Fruit fly (Drosophila melanogaster): Measurements from ENCODE around the gene Prosbeta3.
A peak's percentile ranks its signal among the peaks of the same experiment; 100 is the strongest.

The Prosbeta3 gene

dm6 chr3R:9028690-9029089 is 22.7 kb upstream of the Prosbeta3 start (continued):
- TF ChIP-seq Stat92E (GFP tag; optimal IDR thresholded peaks at IDR 0.05), result no peak

DNA sequence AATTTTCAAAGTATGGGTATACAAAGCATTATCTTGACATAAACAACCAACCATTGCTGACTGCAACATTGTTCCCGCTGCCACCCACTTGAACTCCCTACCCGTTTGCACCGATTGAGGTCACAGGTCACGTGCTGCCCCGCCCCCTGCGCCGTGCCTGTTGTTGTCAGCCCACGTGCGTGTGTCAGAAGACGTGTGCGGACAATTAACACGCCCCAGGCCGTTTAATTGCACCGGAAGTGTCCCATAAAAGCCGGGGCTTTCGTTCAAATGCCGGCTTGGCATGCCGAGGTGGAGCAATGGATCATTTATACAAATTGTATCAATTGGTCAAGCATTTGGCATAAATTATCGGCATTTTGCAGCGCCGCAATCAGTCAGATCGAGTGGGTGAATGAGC is 21.1 kb upstream of the Prosbeta3 start:
- TF ChIP-seq MBD-R2 (GFP tag; IDR thresholded peaks at IDR 0.05) (no peak), aop (GFP tag; IDR thresholded peaks at IDR 0.05) (peak; percentile 58; the same call in 1 of the 2 replicates), HLHmδ (GFP tag; optimal IDR thresholded peaks at IDR 0.05) (peak; percentile 80), prd (optimal IDR thresholded peaks at IDR 0.05) (no peak), prd (GFP tag; IDR thresholded peaks at IDR 0.05) (peak; percentile 10; the same call in 1 of the 3 replicates), CG9797 (GFP tag; optimal IDR thresholded peaks at IDR 0.05) (no peak), pros (GFP tag; optimal IDR thresholded peaks at IDR 0.05) (peak; percentile 62), Opbp (GFP tag; IDR thresholded peaks at IDR 0.05; ENCODE audit: partially characterized antibody) (no peak; the same call in 2 of the 3 replicates), Ada2b (GFP tag; IDR thresholded peaks at IDR 0.05) (no peak), CG7556 (GFP tag; optimal IDR thresholded peaks at IDR 0.05) (no peak), ase (GFP tag; IDR thresholded peaks at IDR 0.05) (no peak), CG42726 (GFP tag; IDR thresholded peaks at IDR 0.05; ENCODE audit: partially characterized antibody) (no peak), Gsc (GFP tag; IDR thresholded peaks at IDR 0.05) (no peak), gem (tag; optimal IDR thresholded peaks at IDR 0.05) (no peak), Hr51 (GFP tag; optimal IDR thresholded peaks at IDR 0.05) (no peak), abd-A (tag; optimal IDR thresholded peaks at IDR 0.05) (peak; percentile 73), CG5180 (GFP tag; optimal IDR thresholded peaks at IDR 0.05) (no peak), crol (GFP tag; IDR thresholded peaks at IDR 0.05) (peak; percentile 33; the same call in 1 of the 2 replicates), pita (GFP tag; optimal IDR thresholded peaks at IDR 0.05) (no peak), wek (GFP tag; optimal IDR thresholded peaks at IDR 0.05) (no peak), CG13775 (GFP tag; optimal IDR thresholded peaks at IDR 0.05) (no peak), kni (GFP tag; optimal IDR thresholded peaks at IDR 0.05) (peak; percentile 78), CG4360 (GFP tag; IDR thresholded peaks at IDR 0.05) (peak; percentile 36; the same call in 1 of the 2 replicates), pb (GFP tag; optimal IDR thresholded peaks at IDR 0.05) (no peak), Tbp (GFP tag; optimal IDR thresholded peaks at IDR 0.05) (no peak), crp (GFP tag; optimal IDR thresholded peaks at IDR 0.05) (no peak), ind (GFP tag; optimal IDR thresholded peaks at IDR 0.05) (no peak), CG1603 (tag; optimal IDR thresholded peaks at IDR 0.05) (no peak), CG32767 (GFP tag; IDR thresholded peaks at IDR 0.05) (no peak), B-H1 (GFP tag; IDR thresholded peaks at IDR 0.05) (no peak), knrl (GFP tag; IDR thresholded peaks at IDR 0.05; ENCODE audit: partially characterized antibody) (no peak), Xrp1 (GFP tag; IDR thresholded peaks at IDR 0.05) (no peak), ash1 (GFP tag; optimal IDR thresholded peaks at IDR 0.05) (peak; percentile 18), crc (GFP tag; optimal IDR thresholded peaks at IDR 0.05) (no peak), Dbx (GFP tag; IDR thresholded peaks at IDR 0.05) (no peak), pfk (GFP tag; optimal IDR thresholded peaks at IDR 0.05) (no peak), peb (GFP tag; IDR thresholded peaks at IDR 0.05) (no peak), CG2129 (GFP tag; IDR thresholded peaks at IDR 0.05; ENCODE audit: partially characterized antibody) (no peak), sd (tag; optimal IDR thresholded peaks at IDR 0.05) (peak; percentile 32), Bteb2 (GFP tag; optimal IDR thresholded peaks at IDR 0.05) (no peak), Eip74EF (GFP tag; optimal IDR thresholded peaks at IDR 0.05) (peak in 1 of 2 experiments; percentile 75), Rx (GFP tag; IDR thresholded peaks at IDR 0.05) (no peak), chinmo (GFP tag; IDR thresholded peaks at IDR 0.05; ENCODE audit: partially characterized antibody) (0 out of 4 replicates have a peak, but pooled peaks have one; percentile 29), CG10147 (GFP tag; optimal IDR thresholded peaks at IDR 0.05) (no peak), CG31365 (tag; optimal IDR thresholded peaks at IDR 0.05) (no peak), tio (GFP tag; optimal IDR thresholded peaks at IDR 0.05) (no peak), Abd-B (GFP tag; optimal IDR thresholded peaks at IDR 0.05) (no peak)

Measured in whole organism, embryonic.